Worm (Caenorhabditis elegans): ENCODE measurements around the gene hlh-6.

- no peak for TF ChIP-seq ref-1 (GFP tag; conservative IDR thresholded peaks at IDR 0.05)
- no peak for TF ChIP-seq tab-1 (GFP tag; IDR thresholded peaks at IDR 0.05)
- no peak for TF ChIP-seq ztf-29 (GFP tag; IDR thresholded peaks at IDR 0.05)
Observed at ce11 chrII:9583461-9583860, 31.2 kb downstream of the hlh-6 start, which contains the start of gene wee-1.1.
